Worm (Caenorhabditis elegans): Measurements from ENCODE around the gene Y102F5A.1.

DNA sequence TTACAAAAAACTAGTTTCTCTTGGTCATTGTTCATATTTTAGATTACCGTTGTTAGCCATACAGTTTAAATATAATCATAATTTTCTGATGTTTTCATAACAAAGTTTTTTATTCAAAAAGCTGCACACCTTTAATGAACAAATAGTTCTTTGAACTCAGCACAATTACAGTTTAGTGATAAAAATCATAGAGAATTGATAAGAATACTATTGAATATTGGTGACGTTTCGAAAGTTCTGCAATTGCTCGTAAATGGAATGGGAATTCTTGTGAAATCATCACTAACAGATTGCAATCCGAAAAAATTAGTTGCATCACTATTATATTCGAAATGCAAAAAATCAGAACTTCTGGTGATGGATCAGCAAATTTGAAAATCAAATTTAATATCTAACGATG, 50.0 kb downstream of the Y102F5A.1 start:
- TF ChIP-seq unc-62 (GFP tag; optimal IDR thresholded peaks at IDR 0.05) (no peak), lin-39 (tag; optimal IDR thresholded peaks at IDR 0.05) (no peak), snpc-4 (tag; optimal IDR thresholded peaks at IDR 0.05) (no peak), mdl-1 (tag; optimal IDR thresholded peaks at IDR 0.05) (no peak), ceh-16 (tag; optimal IDR thresholded peaks at IDR 0.05) (no peak), ama-1 (optimal IDR thresholded peaks at IDR 0.05) (no peak), unc-39 (tag; optimal IDR thresholded peaks at IDR 0.05) (no peak), nhr-10 (tag; optimal IDR thresholded peaks at IDR 0.05) (no peak), ztf-11 (tag; optimal IDR thresholded peaks at IDR 0.05) (no peak), nhr-77 (tag; optimal IDR thresholded peaks at IDR 0.05) (no peak), ztf-4 (tag; optimal IDR thresholded peaks at IDR 0.05) (no peak), egl-27 (tag; optimal IDR thresholded peaks at IDR 0.05) (no peak), alr-1 (tag; optimal IDR thresholded peaks at IDR 0.05) (no peak)

All from whole organism, L2 larva.